Worm (Caenorhabditis elegans): Measurements from ENCODE around the gene osm-12.

The osm-12 gene

ce11 chrIII:12250114-12250792 lies 47.9 kb upstream of the osm-12 start, which contains the start of the genes tim-1 and Y75B8A.23 (continued):
- TF ChIP-seq ZK546.5 (tag; optimal IDR thresholded peaks at IDR 0.05) (peak; percentile 19 to 36), mdt-29 (GFP tag; IDR thresholded peaks at IDR 0.05) (peak; percentile 92), egl-27 (tag; optimal IDR thresholded peaks at IDR 0.05) (peak; percentile 11), lin-29 (GFP tag; IDR thresholded peaks at IDR 0.05) (peak; percentile 36), Y75B8A.6 (GFP tag; IDR thresholded peaks at IDR 0.05) (no peak), ama-1 (optimal IDR thresholded peaks at IDR 0.05) (peak; percentile 100), nhr-28 (tag; optimal IDR thresholded peaks at IDR 0.05) (peak; percentile 92), mes-2 (tag; optimal IDR thresholded peaks at IDR 0.05; ENCODE audit: poor library complexity, severe bottlenecking) (peak; percentile 96), unc-39 (tag; optimal IDR thresholded peaks at IDR 0.05) (no peak), T26A8.4 (GFP tag; IDR thresholded peaks at IDR 0.05) (peak; percentile 96), fos-1 (tag; optimal IDR thresholded peaks at IDR 0.05) (peak; percentile 71), duxl-1 (tag; optimal IDR thresholded peaks at IDR 0.05; ENCODE audit: poor library complexity) (peak; percentile 86), rbr-2 (tag; optimal IDR thresholded peaks at IDR 0.05) (peak; percentile 92)

- TF ChIP-seq nhr-48 (tag; optimal IDR thresholded peaks at IDR 0.05) (no peak), aha-1 (tag) (no peak), fos-1 (tag; optimal IDR thresholded peaks at IDR 0.05) (no peak), fkh-10 (GFP tag; optimal IDR thresholded peaks at IDR 0.05) (no peak), hlh-11 (tag; optimal IDR thresholded peaks at IDR 0.05) (no peak), arid-1 (GFP tag; conservative IDR thresholded peaks at IDR 0.05) (no peak), dve-1 (tag; optimal IDR thresholded peaks at IDR 0.05; ENCODE audit: insufficient read depth) (no peak), lin-29 (GFP tag; IDR thresholded peaks at IDR 0.05) (no peak), R02D3.7 (tag; optimal IDR thresholded peaks at IDR 0.05) (no peak), mxl-2 (GFP tag; conservative IDR thresholded peaks at IDR 0.05) (no peak), hlh-30 (tag; optimal IDR thresholded peaks at IDR 0.05; ENCODE audit: insufficient read depth) (no peak), set-16 (GFP tag; IDR thresholded peaks at IDR 0.05) (no peak), saeg-2 (GFP tag; IDR thresholded peaks at IDR 0.05) (no peak), lin-38 (GFP tag; IDR thresholded peaks at IDR 0.05) (no peak), F44E2.7 (GFP tag; IDR thresholded peaks at IDR 0.05) (no peak), ztf-7 (tag; optimal IDR thresholded peaks at IDR 0.05) (no peak), ama-1 (optimal IDR thresholded peaks at IDR 0.05) (no peak)
Measured at ce11 chrIII:12247329-12247728, 45.0 kb upstream of the osm-12 start.

- TF ChIP-seq set-16 (GFP tag; IDR thresholded peaks at IDR 0.05) (peak; percentile 96), ztf-11 (tag; optimal IDR thresholded peaks at IDR 0.05) (no peak)
Measured at ce11 chrIII:12245570-12245969, 43.2 kb upstream of the osm-12 start.

- TF ChIP-seq php-3 (GFP tag; IDR thresholded peaks at IDR 0.05), result no peak
- TF ChIP-seq dve-1 (tag; optimal IDR thresholded peaks at IDR 0.05; ENCODE audit: insufficient read depth), result peak; percentile 34
- TF ChIP-seq aha-1 (tag), result peak; percentile 51
- TF ChIP-seq daf-16 (GFP tag; optimal IDR thresholded peaks at IDR 0.05), result no peak
- peak; percentile 45 for TF ChIP-seq daf-16 (tag; optimal IDR thresholded peaks at IDR 0.05)
- no peak for TF ChIP-seq F37D6.2 (tag; optimal IDR thresholded peaks at IDR 0.05)
Measured at ce11 chrIII:12235914-12236313, 33.6 kb upstream of the osm-12 start, which contains the start of the genes grl-15 and fbxa-89. grl-15 (minus strand) TSS chrIII:12236014. fbxa-89 (plus strand) TSS chrIII:12236184.

ce11 chrIII:12235359-12235758 lies 33.0 kb upstream of the osm-12 start:
- TF ChIP-seq nhr-237 (tag; optimal IDR thresholded peaks at IDR 0.05) (no peak), daf-16 (GFP tag; optimal IDR thresholded peaks at IDR 0.05) (no peak), daf-16 (tag; optimal IDR thresholded peaks at IDR 0.05) (no peak), lin-38 (GFP tag; IDR thresholded peaks at IDR 0.05) (no peak), aha-1 (tag) (peak; percentile 91), gei-8 (GFP tag; optimal IDR thresholded peaks at IDR 0.05) (no peak), spr-1 (tag; optimal IDR thresholded peaks at IDR 0.05) (no peak), Y48G9A.11 (GFP tag; IDR thresholded peaks at IDR 0.05) (no peak)
